Worm (Caenorhabditis elegans) whole organism, mixed stage, embryonic: Measurements from ENCODE around the gene epic-2.

Experiments
- ceh-43 ChIP-seq: fragments of 200-800 bp; sonication (Bioruptor generic); optimal IDR thresholded peaks from 2 replicates; lab custom pipeline; 2018; ENCODE audit warnings: mild to moderate bottlenecking, missing genetic modification characterization, moderate library complexity, missing compliant biosample characterization
- drap-1 ChIP-seq: fragments of 200-800 bp; sonication (Bioruptor generic); optimal IDR thresholded peaks from 3 replicates; lab custom pipeline; 2018; ENCODE audit warnings: mild to moderate bottlenecking, missing genetic modification characterization, missing compliant biosample characterization
- elt-1 ChIP-seq: sonication (generic microtip); optimal IDR thresholded peaks from 2 replicates; lab custom pipeline; 2017; ENCODE audit warnings: missing genetic modification characterization, mild to moderate bottlenecking, missing compliant biosample characterization, antibody characterized with exemption, moderate library complexity, borderline replicate concordance; ENCODE audit not compliant: insufficient read depth
- elt-3 ChIP-seq: fragments of 150-350 bp; optimal IDR thresholded peaks from 2 replicates; lab custom pipeline; 2014; ENCODE audit warnings: missing biosample characterization, missing genetic modification characterization
- hlh-1 ChIP-seq: fragments of 150-350 bp; optimal IDR thresholded peaks from 2 replicates; lab custom pipeline; 2014; ENCODE audit warnings: missing biosample characterization, missing genetic modification reagents, missing genetic modification characterization
- lin-13 ChIP-seq: fragments of 150-350 bp; optimal IDR thresholded peaks from 2 replicates; lab custom pipeline; 2014; ENCODE audit warnings: missing biosample characterization, missing genetic modification characterization
- lsy-2 ChIP-seq: fragments of 150-350 bp; optimal IDR thresholded peaks from 2 replicates; lab custom pipeline; 2014; ENCODE audit warnings: missing biosample characterization, missing genetic modification characterization
- nhr-12 ChIP-seq: fragments of 150-350 bp; optimal IDR thresholded peaks from 2 replicates; lab custom pipeline; 2014; ENCODE audit warnings: missing biosample characterization, missing genetic modification characterization
- nhr-237 ChIP-seq: fragments of 150-350 bp; optimal IDR thresholded peaks from 2 replicates; lab custom pipeline; 2014; ENCODE audit warnings: missing biosample characterization, missing genetic modification characterization
- nhr-28 ChIP-seq: fragments of 150-350 bp; optimal IDR thresholded peaks from 2 replicates; lab custom pipeline; 2014; ENCODE audit warnings: missing biosample characterization, missing genetic modification characterization
- pha-4 ChIP-seq: fragments of 150-350 bp; optimal IDR thresholded peaks from 2 replicates; lab custom pipeline; 2018; ENCODE audit warnings: missing biosample characterization, missing genetic modification reagents, missing genetic modification characterization
- snpc-4 ChIP-seq: fragments of 150-350 bp; optimal IDR thresholded peaks from 2 replicates; lab custom pipeline; 2014; ENCODE audit warnings: missing biosample characterization, missing genetic modification characterization
- unc-62 ChIP-seq: fragments of 150-350 bp; optimal IDR thresholded peaks from 2 replicates; lab custom pipeline; 2014; ENCODE audit warnings: missing biosample characterization, missing genetic modification reagents, missing genetic modification characterization
- ztf-11 ChIP-seq: fragments of 150-350 bp; optimal IDR thresholded peaks from 2 replicates; lab custom pipeline; 2014; ENCODE audit warnings: missing biosample characterization, missing genetic modification characterization

DNA sequence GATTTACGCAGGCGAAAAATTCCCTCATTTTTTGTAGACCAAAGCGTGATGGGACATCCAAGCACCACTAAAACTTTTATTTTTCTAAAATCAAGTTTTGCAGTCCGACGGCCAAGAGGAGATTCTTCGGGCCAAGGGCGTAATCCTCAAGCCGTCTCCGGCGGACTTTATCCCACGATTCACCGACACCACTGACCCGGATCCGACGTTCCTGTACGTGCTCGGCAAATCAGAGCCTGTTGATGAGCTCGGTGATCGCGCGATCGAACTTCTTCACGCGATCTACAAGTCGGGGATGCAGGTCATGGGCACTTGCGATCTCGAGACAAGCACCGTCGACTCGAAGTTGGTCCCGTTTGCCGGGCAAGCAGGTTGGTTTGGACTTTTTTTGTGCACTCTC is 7.0 kb upstream of the epic-2 start:
- TF ChIP-seq pha-4 (tag; lab: Kevin White, UChicago) = no peak
- TF ChIP-seq elt-1 = no peak
- no peak for TF ChIP-seq nhr-28
- no peak for TF ChIP-seq nhr-12
- TF ChIP-seq elt-3 (tag; lab: Kevin White, UChicago) = no peak
- TF ChIP-seq unc-62 = no peak
- TF ChIP-seq nhr-237 = no peak
- TF ChIP-seq snpc-4 (tag; lab: Kevin White, UChicago) = no peak
- TF ChIP-seq ceh-43 (GFP tag; lab: Kevin White, UChicago) = no peak
- TF ChIP-seq ztf-11 = no peak
- TF ChIP-seq lsy-2 (tag; lab: Kevin White, UChicago) = no peak
- no peak for TF ChIP-seq drap-1 (GFP tag; lab: Kevin White, UChicago)
- no peak for TF ChIP-seq lin-13 (tag; lab: Kevin White, UChicago)
- TF ChIP-seq hlh-1 (tag; lab: Kevin White, UChicago) = no peak
